Fruit fly (Drosophila melanogaster) whole organism, prepupa: ENCODE measurements around the gene CG5080.
A peak's percentile ranks its signal among the peaks of the same experiment; 100 is the strongest.

Experiments used
- Blimp-1 ChIP-seq: fragments of 200-800 bp; sonication (Bioruptor generic); optimal IDR thresholded peaks from 3 replicates; lab custom pipeline; 2017; ENCODE audit warnings: missing biosample characterization, missing genetic modification characterization, mild to moderate bottlenecking, moderate library complexity, missing genetic modification reagents
- CG10669 ChIP-seq: fragments of 200-800 bp; sonication (Bioruptor generic); optimal IDR thresholded peaks from 3 replicates; lab custom pipeline; 2018; ENCODE audit warnings: missing biosample characterization, mild to moderate bottlenecking, missing genetic modification characterization, moderate library complexity
- CG11294 ChIP-seq: fragments of 200-800 bp; sonication (Bioruptor generic); IDR thresholded peaks from 2 replicates; pipeline ENCODE4 v1.3.6; 2022; ENCODE audit warnings: missing biosample characterization, missing genetic modification characterization
- CG11762 ChIP-seq: fragments of 200-800 bp; sonication (Bioruptor generic); optimal IDR thresholded peaks from 3 replicates; lab custom pipeline; 2016; ENCODE audit warnings: missing biosample characterization, missing genetic modification characterization; ENCODE audit not compliant: insufficient read depth
- CG11902 ChIP-seq: fragments of 200-800 bp; sonication (Bioruptor generic); optimal IDR thresholded peaks from 3 replicates; lab custom pipeline; 2016; ENCODE audit warnings: missing biosample characterization, missing genetic modification characterization
- CG15336 ChIP-seq: fragments of 200-800 bp; sonication (Bioruptor generic); IDR thresholded peaks from 2 replicates; pipeline ENCODE4 v1.3.6; 2022; ENCODE audit warnings: missing biosample characterization, missing genetic modification characterization
- CG16779 ChIP-seq: fragments of 200-800 bp; sonication (Bioruptor generic); optimal IDR thresholded peaks from 3 replicates; lab custom pipeline; 2017; ENCODE audit warnings: missing biosample characterization, mild to moderate bottlenecking, missing genetic modification characterization
- CG3032 ChIP-seq: fragments of 200-800 bp; optimal IDR thresholded peaks from 2 replicates; lab custom pipeline; 2019; ENCODE audit warnings: missing biosample characterization, mild to moderate bottlenecking, missing genetic modification characterization, moderate library complexity
- CG31627 ChIP-seq: fragments of 200-800 bp; sonication (Bioruptor generic); optimal IDR thresholded peaks from 3 replicates; lab custom pipeline; 2016; ENCODE audit warnings: missing biosample characterization, missing genetic modification characterization
- CG32006 ChIP-seq: fragments of 200-800 bp; sonication (Bioruptor generic); optimal IDR thresholded peaks from 3 replicates; lab custom pipeline; 2017; ENCODE audit warnings: missing biosample characterization, mild to moderate bottlenecking, missing genetic modification characterization
- CG3919 ChIP-seq: fragments of 200-800 bp; sonication (Bioruptor generic); optimal IDR thresholded peaks from 3 replicates; lab custom pipeline; 2016; ENCODE audit warnings: missing biosample characterization, missing genetic modification characterization
- CG6163 ChIP-seq: fragments of 200-800 bp; sonication (Bioruptor generic); IDR thresholded peaks from 3 replicates; pipeline ENCODE4 v1.3.6; 2022; ENCODE audit warnings: missing biosample characterization, missing genetic modification characterization
- CG6276 ChIP-seq: fragments of 200-800 bp; sonication (Bioruptor generic); optimal IDR thresholded peaks from 2 replicates; lab custom pipeline; 2017; ENCODE audit warnings: missing biosample characterization, mild to moderate bottlenecking, missing genetic modification characterization
- CG6808 ChIP-seq: fragments of 200-800 bp; sonication (Bioruptor generic); optimal IDR thresholded peaks from 3 replicates; lab custom pipeline; 2017; ENCODE audit warnings: missing biosample characterization, missing genetic modification characterization, mild to moderate bottlenecking, moderate library complexity, missing genetic modification reagents
- CG6854 ChIP-seq: fragments of 200-800 bp; sonication (Bioruptor generic); optimal IDR thresholded peaks from 2 replicates; lab custom pipeline; 2017; ENCODE audit warnings: missing biosample characterization, mild to moderate bottlenecking, missing genetic modification characterization
- CG7368 ChIP-seq: fragments of 200-800 bp; sonication (Bioruptor generic); optimal IDR thresholded peaks from 3 replicates; lab custom pipeline; 2016; ENCODE audit warnings: missing biosample characterization, missing genetic modification characterization
- CG8119 ChIP-seq: fragments of 200-800 bp; sonication (Bioruptor generic); IDR thresholded peaks from 3 replicates; pipeline ENCODE4 v1.3.6; 2022; ENCODE audit warnings: missing biosample characterization, missing genetic modification characterization
- CG8319 ChIP-seq: fragments of 200-800 bp; sonication (Bioruptor generic); optimal IDR thresholded peaks from 3 replicates; lab custom pipeline; 2016; ENCODE audit warnings: missing biosample characterization, missing genetic modification characterization
- CG8632 ChIP-seq: fragments of 200-800 bp; sonication (Bioruptor generic); optimal IDR thresholded peaks from 3 replicates; lab custom pipeline; 2016; ENCODE audit warnings: missing biosample characterization, missing genetic modification characterization
- Eip75B ChIP-seq: fragments of 200-800 bp; sonication (Bioruptor generic); optimal IDR thresholded peaks from 3 replicates; lab custom pipeline; 2016; ENCODE audit warnings: missing biosample characterization, missing genetic modification characterization
- Eip78C ChIP-seq: fragments of 200-800 bp; sonication (Bioruptor generic); peaks from one replicate; lab custom pipeline; 2016; ENCODE audit warnings: missing biosample characterization, missing genetic modification characterization
- Ets96B ChIP-seq: fragments of 200-800 bp; optimal IDR thresholded peaks from 2 replicates; lab custom pipeline; 2019; ENCODE audit warnings: missing biosample characterization, mild to moderate bottlenecking, missing genetic modification characterization, moderate library complexity
- Gug ChIP-seq: fragments of 200-800 bp; sonication (Bioruptor generic); IDR thresholded peaks from 2 replicates; pipeline ENCODE4 v1.3.6; 2022; ENCODE audit warnings: missing biosample characterization, missing genetic modification characterization
- Hr38 ChIP-seq: sonication (Bioruptor generic); optimal IDR thresholded peaks from 2 replicates; lab custom pipeline; 2016; ENCODE audit warnings: missing biosample characterization, missing genetic modification characterization
- Hr4 ChIP-seq: fragments of 200-800 bp; sonication (Bioruptor generic); optimal IDR thresholded peaks from 3 replicates; lab custom pipeline; 2016; ENCODE audit warnings: missing biosample characterization, missing genetic modification characterization
- Lpt ChIP-seq: fragments of 200-800 bp; sonication (Bioruptor generic); optimal IDR thresholded peaks from 3 replicates; lab custom pipeline; 2016; ENCODE audit warnings: missing biosample characterization, missing genetic modification characterization
- OdsH ChIP-seq: fragments of 200-800 bp; sonication (Bioruptor generic); optimal IDR thresholded peaks from 3 replicates; lab custom pipeline; 2016; ENCODE audit warnings: missing biosample characterization, missing genetic modification characterization
- Smox ChIP-seq: fragments of 200-800 bp; sonication (Bioruptor generic); optimal IDR thresholded peaks from 3 replicates; lab custom pipeline; 2016; ENCODE audit warnings: missing biosample characterization, missing genetic modification characterization
- Sox14 ChIP-seq: fragments of 200-800 bp; sonication (Bioruptor generic); optimal IDR thresholded peaks from 3 replicates; lab custom pipeline; 2016; ENCODE audit warnings: missing biosample characterization, missing genetic modification characterization
- Sox15 ChIP-seq: fragments of 200-800 bp; sonication (Bioruptor generic); optimal IDR thresholded peaks from 3 replicates; lab custom pipeline; 2016; ENCODE audit warnings: missing biosample characterization, missing genetic modification characterization
- acj6 ChIP-seq: fragments of 200-800 bp; sonication (Bioruptor generic); optimal IDR thresholded peaks from 3 replicates; lab custom pipeline; 2016; ENCODE audit warnings: missing biosample characterization, missing genetic modification characterization
- cyc ChIP-seq: fragments of 200-800 bp; sonication (Bioruptor generic); optimal IDR thresholded peaks from 3 replicates; lab custom pipeline; 2016; ENCODE audit warnings: missing biosample characterization, missing genetic modification characterization
- dac ChIP-seq: fragments of 200-800 bp; sonication (Bioruptor generic); optimal IDR thresholded peaks from 2 replicates; lab custom pipeline; 2017; ENCODE audit warnings: missing biosample characterization, mild to moderate bottlenecking, missing genetic modification characterization
- dsx ChIP-seq: fragments of 200-800 bp; optimal IDR thresholded peaks from 3 replicates; lab custom pipeline; 2019; ENCODE audit warnings: missing biosample characterization, mild to moderate bottlenecking, missing genetic modification characterization, moderate library complexity; ENCODE audit not compliant: poor library complexity, severe bottlenecking
- fd59A ChIP-seq: fragments of 200-800 bp; sonication (Bioruptor generic); optimal IDR thresholded peaks from 2 replicates; lab custom pipeline; 2017; ENCODE audit warnings: missing biosample characterization, mild to moderate bottlenecking, missing genetic modification characterization, missing genetic modification reagents
- fd85E ChIP-seq: fragments of 200-800 bp; sonication (Bioruptor generic); optimal IDR thresholded peaks from 3 replicates; lab custom pipeline; 2016; ENCODE audit warnings: missing biosample characterization, missing genetic modification characterization
- fkh ChIP-seq: fragments of 200-800 bp; sonication (Bioruptor generic); optimal IDR thresholded peaks from 3 replicates; lab custom pipeline; 2017; ENCODE audit warnings: missing biosample characterization, mild to moderate bottlenecking, missing genetic modification characterization, moderate library complexity
- salr ChIP-seq, 2 experiments: fragments of 200-800 bp; sonication (Bioruptor generic); optimal IDR thresholded peaks; 3 replicates each; lab custom pipeline; 2016 to 2018; ENCODE audit warnings: missing biosample characterization in 2 of 2, missing genetic modification characterization in 2 of 2, mild to moderate bottlenecking in 1 of 2
- spab ChIP-seq: fragments of 200-800 bp; sonication (Bioruptor generic); optimal IDR thresholded peaks from 2 replicates; lab custom pipeline; 2017; ENCODE audit warnings: missing biosample characterization, mild to moderate bottlenecking, missing genetic modification characterization, missing genetic modification reagents
- ss ChIP-seq, 2 experiments: fragments of 200-800 bp; sonication (Bioruptor generic); optimal IDR thresholded peaks; 2 replicates in 1 of 2; 3 replicates in 1 of 2; lab custom pipeline; 2017 to 2018; ENCODE audit warnings: mild to moderate bottlenecking in 2 of 2, missing biosample characterization in 2 of 2, missing genetic modification characterization in 2 of 2, moderate library complexity in 1 of 2
- svp ChIP-seq: fragments of 200-800 bp; sonication (Bioruptor generic); peaks from one replicate; lab custom pipeline; 2016; ENCODE audit warnings: missing biosample characterization, missing genetic modification characterization
- topi ChIP-seq: fragments of 200-800 bp; sonication (Bioruptor generic); optimal IDR thresholded peaks from 3 replicates; lab custom pipeline; 2016; ENCODE audit warnings: missing biosample characterization, missing genetic modification characterization
- vri ChIP-seq: fragments of 200-800 bp; sonication (Bioruptor generic); optimal IDR thresholded peaks from 3 replicates; lab custom pipeline; 2016; ENCODE audit warnings: missing biosample characterization, mild to moderate bottlenecking, missing genetic modification characterization

Gene CG5080

DNA sequence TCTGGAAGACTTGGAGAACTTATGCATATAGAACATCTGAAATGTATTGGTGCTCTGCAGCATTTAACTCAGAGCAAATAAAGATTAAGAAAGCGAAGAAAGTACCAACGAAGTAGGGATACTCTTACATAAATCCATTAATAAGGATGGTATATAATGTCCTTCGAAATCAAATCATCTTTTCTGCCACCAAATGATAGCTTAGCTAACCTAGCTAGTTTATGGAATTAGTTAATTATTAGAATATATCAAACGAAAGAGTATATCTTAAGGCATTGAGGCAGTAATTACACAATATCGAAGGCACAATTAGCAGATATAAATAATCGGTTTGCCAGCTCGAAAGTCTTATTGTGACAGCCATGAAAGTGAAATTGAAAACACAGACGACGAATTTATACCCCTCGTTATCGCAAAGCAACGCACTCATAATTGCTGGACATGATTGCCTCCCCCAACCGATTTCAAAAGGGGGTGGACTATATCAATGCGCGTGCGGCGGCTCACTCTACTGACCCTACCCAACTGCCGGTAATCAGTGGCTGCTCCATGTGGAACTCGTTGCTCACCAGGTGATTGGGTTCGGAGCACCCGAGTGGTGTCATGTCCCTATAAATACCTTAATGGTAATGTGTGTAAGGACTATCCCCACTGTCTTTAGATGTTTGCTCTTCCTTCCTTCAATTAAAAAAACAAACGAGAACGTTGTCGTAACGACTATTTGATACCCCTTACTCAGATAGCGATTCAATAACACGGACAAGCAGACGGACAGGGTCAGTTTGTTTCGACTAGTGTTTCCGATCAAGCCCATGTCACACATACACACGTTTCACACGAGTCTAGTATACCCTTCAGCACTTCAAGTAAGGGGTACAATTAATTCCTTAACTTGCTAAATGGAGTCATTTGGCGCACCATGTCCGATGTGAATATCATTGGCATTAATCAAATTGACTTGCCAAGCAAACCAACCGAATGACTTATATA is 19.0 kb downstream of the CG5080 start (continued):
- TF ChIP-seq Hr38 (GFP tag; lab: Kevin White, UChicago) (no peak), Ets96B (tag; lab: Kevin White, UChicago) (peak; percentile 68), topi (peak; percentile 91), CG6276 (no peak), Gug (GFP tag; lab: Robert Waterston, UW) (no peak), Hr4 (no peak), Eip75B (GFP tag; lab: Kevin White, UChicago) (peak; percentile 81), CG6854 (GFP tag; lab: Kevin White, UChicago) (peak; percentile 53), CG11902 (GFP tag; lab: Kevin White, UChicago) (peak; percentile 65), fd59A (GFP tag; lab: Kevin White, UChicago) (peak; percentile 45), salr (GFP tag; optimal IDR thresholded peaks at IDR 0.05; lab: Kevin White, UChicago) (peak in 1 of 2 experiments; percentile 2)

DNA sequence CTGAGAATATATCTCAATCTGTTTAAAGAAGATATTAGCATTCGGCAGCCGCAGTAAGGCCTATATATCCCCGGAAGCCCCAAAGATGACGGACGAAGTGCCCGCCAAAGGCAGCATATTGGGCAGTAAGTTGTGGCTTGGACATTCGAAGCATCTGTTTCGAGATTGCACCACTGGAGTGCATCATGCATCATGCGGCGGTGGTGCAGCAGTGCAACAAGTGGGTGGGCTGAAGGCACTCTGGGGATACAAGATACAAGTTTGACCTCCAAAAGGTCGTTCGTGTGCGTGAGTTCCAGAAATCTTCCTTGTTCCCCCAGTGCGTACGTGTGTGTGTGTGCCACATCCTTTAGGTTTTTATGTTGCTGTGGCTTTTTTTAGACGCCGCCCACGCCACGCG is 20.4 kb downstream of the CG5080 start:
- no peak for TF ChIP-seq CG16779 (tag; lab: Kevin White, UChicago)
- no peak for TF ChIP-seq CG11902 (GFP tag; lab: Kevin White, UChicago)
- no peak for TF ChIP-seq Blimp-1 (GFP tag; lab: Kevin White, UChicago)
- TF ChIP-seq CG3919 (GFP tag; lab: Kevin White, UChicago): no peak
- TF ChIP-seq CG8319: no peak
- TF ChIP-seq CG32006: no peak
- no peak for TF ChIP-seq CG10669 (GFP tag; lab: Kevin White, UChicago)
- no peak for TF ChIP-seq dsx
- no peak for TF ChIP-seq CG8632 (GFP tag; lab: Kevin White, UChicago)
- no peak for TF ChIP-seq CG11294 (GFP tag; lab: Robert Waterston, UW)
- TF ChIP-seq CG6808 (GFP tag; lab: Kevin White, UChicago): no peak
- no peak for TF ChIP-seq Sox15 (GFP tag; lab: Kevin White, UChicago)
- no peak for TF ChIP-seq Ets96B (tag; lab: Kevin White, UChicago)
- TF ChIP-seq ss (GFP tag; optimal IDR thresholded peaks at IDR 0.05; lab: Kevin White, UChicago): no peak
- TF ChIP-seq Sox14: no peak
- TF ChIP-seq CG3032: no peak
- no peak for TF ChIP-seq cyc (GFP tag; lab: Kevin White, UChicago)

DNA sequence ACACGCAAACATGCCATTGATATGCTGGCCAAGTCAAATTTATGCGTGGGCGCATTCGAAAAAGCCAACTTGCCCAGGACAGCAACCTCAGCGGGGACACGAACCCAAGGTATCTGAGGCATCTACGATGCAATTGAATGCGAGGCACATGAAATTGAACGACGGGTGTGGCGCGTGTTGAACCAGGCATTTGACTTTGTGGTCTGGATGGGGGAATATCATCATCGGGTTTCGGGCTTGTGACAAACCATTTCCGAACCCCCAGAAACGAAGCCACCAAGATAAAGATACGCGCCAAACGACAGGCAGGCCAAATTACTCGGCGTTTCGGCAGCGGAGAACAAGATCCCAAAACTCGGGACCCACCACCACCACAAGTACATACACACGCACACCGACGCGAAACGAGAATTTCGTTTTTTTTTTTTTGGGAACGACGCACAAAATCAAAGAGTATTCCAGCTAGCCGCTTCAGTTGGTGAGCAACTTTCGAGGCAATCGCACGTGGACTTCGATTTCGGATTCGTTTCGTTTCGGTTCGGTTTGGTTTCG is 20.9 kb downstream of the CG5080 start, which contains the start of gene MFS3:
MFS3 (plus strand) TSS at position 472 of the 552 bp plus-strand sequence.
- no peak for TF ChIP-seq salr (GFP tag; optimal IDR thresholded peaks at IDR 0.05; lab: Kevin White, UChicago)
- no peak for TF ChIP-seq fd59A (GFP tag; lab: Kevin White, UChicago)
- TF ChIP-seq svp: peak; percentile 68
- no peak for TF ChIP-seq Smox
- peak; percentile 34 for TF ChIP-seq fd85E (GFP tag; lab: Kevin White, UChicago)
- no peak for TF ChIP-seq CG3032
- no peak for TF ChIP-seq CG11762 (GFP tag; lab: Kevin White, UChicago)
- peak; percentile 62 for TF ChIP-seq Eip78C (GFP tag; lab: Kevin White, UChicago)
- peak; percentile 48 for TF ChIP-seq vri (GFP tag; lab: Kevin White, UChicago)
- peak; percentile 58 for TF ChIP-seq CG6854 (GFP tag; lab: Kevin White, UChicago)
- no peak for TF ChIP-seq Lpt (GFP tag; lab: Kevin White, UChicago)
- TF ChIP-seq CG11294 (GFP tag; lab: Robert Waterston, UW): no peak
- no peak for TF ChIP-seq dac (GFP tag; lab: Kevin White, UChicago)
- TF ChIP-seq OdsH (GFP tag; lab: Kevin White, UChicago): no peak
- TF ChIP-seq CG8119 (GFP tag; lab: Robert Waterston, UW): no peak
- TF ChIP-seq ss (GFP tag; optimal IDR thresholded peaks at IDR 0.05; lab: Kevin White, UChicago): peak; percentile 2 to 52
- 0 out of 2 replicates have a peak, but pooled peaks have one; percentile 17 for TF ChIP-seq CG15336
- TF ChIP-seq CG3919 (GFP tag; lab: Kevin White, UChicago): peak; percentile 19
- no peak for TF ChIP-seq CG10669 (GFP tag; lab: Kevin White, UChicago)
- TF ChIP-seq CG7368 (GFP tag; lab: Kevin White, UChicago): no peak
- no peak for TF ChIP-seq fkh (GFP tag; lab: Kevin White, UChicago)
- TF ChIP-seq Ets96B (tag; lab: Kevin White, UChicago): no peak
- no peak for TF ChIP-seq spab (GFP tag; lab: Kevin White, UChicago)
- peak; percentile 89 for TF ChIP-seq CG6276
- no peak for TF ChIP-seq CG11902 (GFP tag; lab: Kevin White, UChicago)
- no peak for TF ChIP-seq CG31627 (GFP tag; lab: Kevin White, UChicago)
- TF ChIP-seq CG6163: peak; percentile 23; the same call in 1 of the 3 replicates
- TF ChIP-seq CG6808 (GFP tag; lab: Kevin White, UChicago): no peak
- no peak for TF ChIP-seq cyc (GFP tag; lab: Kevin White, UChicago)
- TF ChIP-seq acj6 (GFP tag; lab: Kevin White, UChicago): no peak
